Fruit fly (Drosophila melanogaster): ENCODE measurements around the gene vri.

- TF ChIP-seq tx (GFP tag; optimal IDR thresholded peaks at IDR 0.05) (no peak), Gsc (GFP tag; IDR thresholded peaks at IDR 0.05) (no peak), nom (GFP tag; optimal IDR thresholded peaks at IDR 0.05) (no peak), CG14965 (GFP tag; optimal IDR thresholded peaks at IDR 0.05; ENCODE audit: borderline replicate concordance) (no peak), crc (GFP tag; optimal IDR thresholded peaks at IDR 0.05) (no peak), btn (GFP tag; optimal IDR thresholded peaks at IDR 0.05) (no peak), her (GFP tag; optimal IDR thresholded peaks at IDR 0.05) (no peak), CTCF (GFP tag; optimal IDR thresholded peaks at IDR 0.05) (no peak), CG10462 (GFP tag; optimal IDR thresholded peaks at IDR 0.05) (no peak)
These were observed 29.5 kb upstream of the vri start for dm6 chr2L:5259076-5259843.

Data from whole organism, embryonic.